Worm (Caenorhabditis elegans) whole organism, L1 larva: ENCODE measurements around the gene aakb-2.

Experiments used
- aly-2 ChIP-seq: fragments of 150-350 bp; optimal IDR thresholded peaks from 2 replicates; lab custom pipeline; 2014; ENCODE audit warnings: missing biosample characterization, missing genetic modification characterization
- blmp-1 ChIP-seq: fragments of 150-350 bp; optimal IDR thresholded peaks from 2 replicates; lab custom pipeline; 2014; ENCODE audit warnings: missing biosample characterization, missing genetic modification characterization
- ceh-90 ChIP-seq: sonication (generic microtip); optimal IDR thresholded peaks from 2 replicates; lab custom pipeline; 2016; ENCODE audit warnings: missing genetic modification characterization, missing compliant biosample characterization
- egl-13 ChIP-seq: sonication (generic microtip); optimal IDR thresholded peaks from 2 replicates; lab custom pipeline; 2016; ENCODE audit warnings: missing genotype, missing genetic modification reagents, missing genetic modification characterization, missing compliant biosample characterization
- mep-1 ChIP-seq: fragments of 150-350 bp; optimal IDR thresholded peaks from 2 replicates; lab custom pipeline; 2014; ENCODE audit warnings: missing biosample characterization, missing genetic modification characterization
- nhr-237 ChIP-seq: fragments of 150-350 bp; optimal IDR thresholded peaks from 2 replicates; lab custom pipeline; 2014; ENCODE audit warnings: missing biosample characterization, missing genetic modification characterization
- pqm-1 ChIP-seq: sonication (generic microtip); optimal IDR thresholded peaks from 3 replicates; lab custom pipeline; 2017; ENCODE audit warnings: missing biosample characterization, missing genetic modification characterization
- swsn-7 ChIP-seq: sonication (generic microtip); optimal IDR thresholded peaks from 2 replicates; lab custom pipeline; 2016; ENCODE audit warnings: missing genetic modification characterization, missing compliant biosample characterization
- zip-4 ChIP-seq: fragments of 200-800 bp; sonication (Bioruptor generic); optimal IDR thresholded peaks from 2 replicates; lab custom pipeline; 2018; ENCODE audit warnings: mild to moderate bottlenecking, missing genetic modification characterization, moderate library complexity, missing compliant biosample characterization

DNA sequence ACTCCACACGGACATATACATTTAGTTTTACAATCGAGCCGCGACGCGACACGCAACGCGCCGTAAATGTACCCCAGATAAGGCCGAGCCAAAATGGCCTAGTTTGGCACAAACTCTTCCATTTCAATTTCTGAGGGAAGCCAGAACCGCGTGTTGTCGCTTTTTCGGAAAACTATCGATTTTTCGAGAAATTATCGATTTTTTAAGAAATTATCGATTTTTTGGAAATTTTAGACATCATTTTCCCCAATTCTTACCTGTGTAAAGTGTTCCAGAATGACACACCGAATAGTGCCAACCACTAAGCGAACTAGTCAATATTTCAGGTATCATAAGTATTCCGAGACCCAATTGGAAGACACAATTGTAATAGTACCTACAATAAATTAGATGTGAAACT is 5.5 kb upstream of the aakb-2 start:
- no peak for TF ChIP-seq nhr-237
- TF ChIP-seq egl-13 (tag; lab: Kevin White, UChicago): no peak
- no peak for TF ChIP-seq swsn-7
- no peak for TF ChIP-seq pqm-1 (tag; lab: Kevin White, UChicago)
- TF ChIP-seq ceh-90 (tag; lab: Kevin White, UChicago): no peak
- no peak for TF ChIP-seq aly-2 (tag; lab: Kevin White, UChicago)
- no peak for TF ChIP-seq blmp-1 (tag; lab: Kevin White, UChicago)
- no peak for TF ChIP-seq mep-1 (tag; lab: Kevin White, UChicago)
- no peak for TF ChIP-seq zip-4
